Worm (Caenorhabditis elegans) whole organism, mixed stage, embryonic: ENCODE measurements around the gene W09D6.4.
A peak's percentile ranks its signal among the peaks of the same experiment; 100 is the strongest.

Source experiments
- M03D4.4 ChIP-seq: sonication (generic microtip); optimal IDR thresholded peaks from 2 replicates; lab custom pipeline; 2017; ENCODE audit warnings: mild to moderate bottlenecking, missing genetic modification characterization, missing compliant biosample characterization
- bed-3 ChIP-seq: fragments of 200-800 bp; sonication (Bioruptor generic); optimal IDR thresholded peaks from 3 replicates; lab custom pipeline; 2018; ENCODE audit warnings: mild to moderate bottlenecking, missing genetic modification characterization, moderate library complexity, missing compliant biosample characterization
- blmp-1 ChIP-seq: fragments of 150-350 bp; optimal IDR thresholded peaks from 2 replicates; lab custom pipeline; 2014; ENCODE audit warnings: missing biosample characterization, missing genetic modification characterization
- ceh-39 ChIP-seq: fragments of 150-350 bp; optimal IDR thresholded peaks from 2 replicates; lab custom pipeline; 2014; ENCODE audit warnings: missing biosample characterization, missing genetic modification characterization
- ceh-43 ChIP-seq: fragments of 200-800 bp; sonication (Bioruptor generic); optimal IDR thresholded peaks from 2 replicates; lab custom pipeline; 2018; ENCODE audit warnings: mild to moderate bottlenecking, missing genetic modification characterization, moderate library complexity, missing compliant biosample characterization
- ceh-83 ChIP-seq: fragments of 200-800 bp; sonication (Bioruptor generic); optimal IDR thresholded peaks from 2 replicates; lab custom pipeline; 2018; ENCODE audit warnings: mild to moderate bottlenecking, missing genetic modification characterization, missing compliant biosample characterization
- ces-1 ChIP-seq: fragments of 150-350 bp; optimal IDR thresholded peaks from 2 replicates; lab custom pipeline; 2014; ENCODE audit warnings: missing biosample characterization, missing genetic modification reagents, missing genetic modification characterization
- cnd-1 ChIP-seq: fragments of 200-800 bp; sonication (Bioruptor generic); optimal IDR thresholded peaks from 2 replicates; lab custom pipeline; 2018; ENCODE audit warnings: mild to moderate bottlenecking, missing genetic modification characterization, missing compliant biosample characterization
- drap-1 ChIP-seq: fragments of 200-800 bp; sonication (Bioruptor generic); optimal IDR thresholded peaks from 3 replicates; lab custom pipeline; 2018; ENCODE audit warnings: mild to moderate bottlenecking, missing genetic modification characterization, missing compliant biosample characterization
- elt-1 ChIP-seq: sonication (generic microtip); optimal IDR thresholded peaks from 2 replicates; lab custom pipeline; 2017; ENCODE audit warnings: missing genetic modification characterization, mild to moderate bottlenecking, missing compliant biosample characterization, antibody characterized with exemption, moderate library complexity, borderline replicate concordance; ENCODE audit not compliant: insufficient read depth
- elt-3 ChIP-seq: fragments of 150-350 bp; optimal IDR thresholded peaks from 2 replicates; lab custom pipeline; 2014; ENCODE audit warnings: missing biosample characterization, missing genetic modification characterization
- flh-1 ChIP-seq: fragments of 200-800 bp; sonication (Bioruptor generic); optimal IDR thresholded peaks from 2 replicates; lab custom pipeline; 2018; ENCODE audit warnings: mild to moderate bottlenecking, missing genetic modification characterization, moderate library complexity, missing compliant biosample characterization
- ham-2 ChIP-seq: fragments of 200-800 bp; sonication (Bioruptor generic); optimal IDR thresholded peaks from 2 replicates; lab custom pipeline; 2018; ENCODE audit warnings: mild to moderate bottlenecking, missing genetic modification characterization, missing compliant biosample characterization
- hlh-1 ChIP-seq: fragments of 150-350 bp; optimal IDR thresholded peaks from 2 replicates; lab custom pipeline; 2014; ENCODE audit warnings: missing biosample characterization, missing genetic modification reagents, missing genetic modification characterization
- lin-13 ChIP-seq: fragments of 150-350 bp; optimal IDR thresholded peaks from 2 replicates; lab custom pipeline; 2014; ENCODE audit warnings: missing biosample characterization, missing genetic modification characterization
- lin-32 ChIP-seq: fragments of 200-800 bp; sonication (Bioruptor generic); optimal IDR thresholded peaks from 2 replicates; lab custom pipeline; 2018; ENCODE audit warnings: mild to moderate bottlenecking, missing genetic modification characterization, missing compliant biosample characterization
- lsy-2 ChIP-seq: fragments of 150-350 bp; optimal IDR thresholded peaks from 2 replicates; lab custom pipeline; 2014; ENCODE audit warnings: missing biosample characterization, missing genetic modification characterization
- mab-5 ChIP-seq: fragments of 150-350 bp; optimal IDR thresholded peaks from 2 replicates; lab custom pipeline; 2014; ENCODE audit warnings: missing biosample characterization, missing genetic modification characterization
- mep-1 ChIP-seq: fragments of 150-350 bp; optimal IDR thresholded peaks from 2 replicates; lab custom pipeline; 2017; ENCODE audit warnings: missing biosample characterization, missing genetic modification reagents, missing genetic modification characterization, inconsistent platforms
- mls-2 ChIP-seq: sonication (generic microtip); optimal IDR thresholded peaks from 2 replicates; lab custom pipeline; 2016; ENCODE audit warnings: mild to moderate bottlenecking, missing genetic modification characterization, moderate library complexity, missing compliant biosample characterization
- nhr-12 ChIP-seq: fragments of 150-350 bp; optimal IDR thresholded peaks from 2 replicates; lab custom pipeline; 2014; ENCODE audit warnings: missing biosample characterization, missing genetic modification characterization
- nhr-2 ChIP-seq: fragments of 150-350 bp; optimal IDR thresholded peaks from 2 replicates; lab custom pipeline; 2014; ENCODE audit warnings: missing biosample characterization, missing genetic modification characterization
- nhr-237 ChIP-seq: fragments of 150-350 bp; optimal IDR thresholded peaks from 2 replicates; lab custom pipeline; 2014; ENCODE audit warnings: missing biosample characterization, missing genetic modification characterization
- nhr-28 ChIP-seq: fragments of 150-350 bp; optimal IDR thresholded peaks from 2 replicates; lab custom pipeline; 2014; ENCODE audit warnings: missing biosample characterization, missing genetic modification characterization
- nhr-76 ChIP-seq: sonication (generic microtip); optimal IDR thresholded peaks from 2 replicates; lab custom pipeline; 2017; ENCODE audit warnings: missing biosample characterization, missing genetic modification characterization
- pha-4 ChIP-seq: fragments of 150-350 bp; optimal IDR thresholded peaks from 2 replicates; lab custom pipeline; 2018; ENCODE audit warnings: missing biosample characterization, missing genetic modification reagents, missing genetic modification characterization
- sem-2 ChIP-seq: fragments of 200-800 bp; sonication (Bioruptor generic); optimal IDR thresholded peaks from 2 replicates; lab custom pipeline; 2018; ENCODE audit warnings: mild to moderate bottlenecking, missing genetic modification characterization, missing compliant biosample characterization
- snpc-4 ChIP-seq: fragments of 150-350 bp; optimal IDR thresholded peaks from 2 replicates; lab custom pipeline; 2014; ENCODE audit warnings: missing biosample characterization, missing genetic modification characterization
- sptf-1 ChIP-seq: sonication (generic microtip); optimal IDR thresholded peaks from 2 replicates; lab custom pipeline; 2017; ENCODE audit warnings: mild to moderate bottlenecking, missing genetic modification characterization, moderate library complexity, missing compliant biosample characterization
- tbx-8 ChIP-seq: fragments of 200-800 bp; sonication (Bioruptor generic); optimal IDR thresholded peaks from 2 replicates; lab custom pipeline; 2018; ENCODE audit warnings: mild to moderate bottlenecking, missing genetic modification characterization, moderate library complexity, missing compliant biosample characterization
- unc-120 ChIP-seq: sonication (generic microtip); optimal IDR thresholded peaks from 2 replicates; lab custom pipeline; 2017; ENCODE audit warnings: missing genetic modification characterization, missing compliant biosample characterization; ENCODE audit not compliant: poor library complexity, severe bottlenecking
- unc-39 ChIP-seq: fragments of 150-350 bp; optimal IDR thresholded peaks from 2 replicates; lab custom pipeline; 2014; ENCODE audit warnings: missing biosample characterization, missing genetic modification characterization
- unc-62 ChIP-seq: fragments of 150-350 bp; optimal IDR thresholded peaks from 2 replicates; lab custom pipeline; 2014; ENCODE audit warnings: missing biosample characterization, missing genetic modification reagents, missing genetic modification characterization
- zip-8 ChIP-seq: fragments of 150-350 bp; optimal IDR thresholded peaks from 2 replicates; lab custom pipeline; 2014; ENCODE audit warnings: missing biosample characterization, missing genetic modification characterization
- ztf-11 ChIP-seq: fragments of 150-350 bp; optimal IDR thresholded peaks from 2 replicates; lab custom pipeline; 2014; ENCODE audit warnings: missing biosample characterization, missing genetic modification characterization

W09D6.4 gene

DNA sequence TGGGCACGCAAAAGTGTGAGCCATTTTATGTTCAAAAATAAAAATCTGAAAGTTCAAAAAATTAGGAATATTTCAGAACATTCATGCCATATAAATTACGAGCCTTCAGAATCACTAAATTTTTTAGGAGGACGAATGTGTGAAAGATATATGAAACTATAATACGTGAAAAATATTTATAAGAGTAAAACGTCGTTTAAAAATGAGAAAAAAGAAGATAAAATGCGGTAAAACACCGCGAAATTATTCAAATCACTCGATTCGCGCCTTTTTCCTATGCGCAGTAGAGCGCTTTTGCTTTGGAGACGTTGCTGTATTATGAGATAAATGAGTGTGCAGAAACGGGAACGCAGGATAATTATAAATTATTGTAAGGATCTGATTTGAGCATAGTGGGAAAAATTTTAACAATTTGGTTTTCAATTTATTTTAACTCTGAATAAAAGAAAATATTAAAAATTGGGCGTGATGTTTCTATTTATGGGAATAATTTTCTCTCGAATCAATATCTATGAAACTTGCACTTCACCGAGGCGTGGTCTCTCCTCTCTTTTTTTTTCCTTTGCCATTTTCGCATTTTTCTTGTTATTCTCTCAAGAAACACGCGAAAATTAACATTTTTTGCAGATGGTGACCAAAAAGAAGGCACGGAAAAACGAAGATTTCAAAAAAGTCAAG is 39.8 kb downstream of the W09D6.4 start, which contains the start of the genes sup-35 and Y48A6C.4:
Gene sup-35, minus strand, starts transcription at position 51 of the 678 bp plus-strand sequence.
Gene Y48A6C.4, plus strand, starts transcription at position 628 of the 678 bp plus-strand sequence.
- peak; percentile 12 for TF ChIP-seq elt-3
- peak; percentile 46 for TF ChIP-seq lin-13
- TF ChIP-seq nhr-28 (tag; lab: Kevin White, UChicago): no peak
- TF ChIP-seq lsy-2 (tag; lab: Kevin White, UChicago): peak; percentile 38
- no peak for TF ChIP-seq unc-62
- no peak for TF ChIP-seq nhr-2 (tag; lab: Kevin White, UChicago)
- TF ChIP-seq ceh-39 (tag; lab: Kevin White, UChicago): peak; percentile 82
- peak; percentile 11 for TF ChIP-seq hlh-1 (tag; lab: Kevin White, UChicago)
- TF ChIP-seq cnd-1: peak; percentile 26
- TF ChIP-seq unc-120 (tag; lab: Kevin White, UChicago): peak; percentile 59
- TF ChIP-seq zip-8: no peak
- TF ChIP-seq mab-5 (tag; lab: Kevin White, UChicago): no peak
- peak; percentile 66 for TF ChIP-seq mls-2 (tag; lab: Kevin White, UChicago)
- no peak for TF ChIP-seq nhr-12 (tag; lab: Kevin White, UChicago)
- TF ChIP-seq ces-1 (GFP tag; lab: Kevin White, UChicago): peak; percentile 90
- TF ChIP-seq lin-32 (GFP tag; lab: Kevin White, UChicago): peak; percentile 29
- TF ChIP-seq mep-1 (tag; lab: Kevin White, UChicago): peak; percentile 89
- TF ChIP-seq ztf-11: no peak
- peak; percentile 75 for TF ChIP-seq sptf-1 (tag; lab: Kevin White, UChicago)
- TF ChIP-seq elt-1 (tag; lab: Kevin White, UChicago): no peak
- TF ChIP-seq ceh-43: peak; percentile 40
- TF ChIP-seq bed-3 (GFP tag; lab: Kevin White, UChicago): peak; percentile 39
- no peak for TF ChIP-seq sem-2 (GFP tag; lab: Kevin White, UChicago)
- TF ChIP-seq ham-2 (GFP tag; lab: Kevin White, UChicago): no peak
- peak; percentile 35 for TF ChIP-seq tbx-8
- TF ChIP-seq flh-1: no peak
- no peak for TF ChIP-seq M03D4.4 (tag; lab: Kevin White, UChicago)
- no peak for TF ChIP-seq blmp-1 (tag; lab: Kevin White, UChicago)
- TF ChIP-seq nhr-76 (tag; lab: Kevin White, UChicago): no peak
- TF ChIP-seq nhr-237 (tag; lab: Kevin White, UChicago): peak; percentile 87
- TF ChIP-seq drap-1: peak; percentile 40
- TF ChIP-seq pha-4 (tag; lab: Kevin White, UChicago): no peak
- TF ChIP-seq snpc-4 (tag; lab: Kevin White, UChicago): no peak
- no peak for TF ChIP-seq unc-39 (tag; lab: Kevin White, UChicago)
- peak; percentile 60 for TF ChIP-seq ceh-83 (GFP tag; lab: Kevin White, UChicago)

DNA sequence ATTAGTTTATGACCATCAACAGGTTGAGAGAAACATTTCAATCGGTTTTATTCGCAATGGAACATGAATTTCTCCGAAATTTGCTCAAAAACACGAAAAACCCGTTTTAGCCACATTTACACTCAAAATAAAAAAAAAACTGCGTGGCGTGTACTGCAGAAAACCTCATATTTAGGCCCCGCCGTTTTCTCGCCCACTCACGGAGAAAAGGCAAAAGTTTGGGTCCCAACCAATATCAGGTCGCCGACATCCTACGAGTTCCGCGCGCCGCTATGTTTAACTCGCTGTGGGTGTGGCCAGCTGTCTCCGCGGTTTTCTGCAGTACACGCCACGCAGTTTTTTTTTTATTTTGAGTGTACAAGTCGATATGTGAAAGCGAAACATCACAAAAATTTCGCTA is 44.3 kb downstream of the W09D6.4 start:
- no peak for TF ChIP-seq cnd-1
- TF ChIP-seq elt-3: no peak
- TF ChIP-seq unc-39 (tag; lab: Kevin White, UChicago): no peak
- TF ChIP-seq unc-120 (tag; lab: Kevin White, UChicago): no peak
- TF ChIP-seq sptf-1 (tag; lab: Kevin White, UChicago): no peak
- TF ChIP-seq lin-13: no peak
- TF ChIP-seq ceh-39 (tag; lab: Kevin White, UChicago): no peak
- no peak for TF ChIP-seq nhr-28 (tag; lab: Kevin White, UChicago)
- no peak for TF ChIP-seq nhr-2 (tag; lab: Kevin White, UChicago)
- TF ChIP-seq mls-2 (tag; lab: Kevin White, UChicago): no peak
- TF ChIP-seq nhr-237 (tag; lab: Kevin White, UChicago): no peak
- no peak for TF ChIP-seq ceh-43
- TF ChIP-seq blmp-1 (tag; lab: Kevin White, UChicago): no peak
- no peak for TF ChIP-seq nhr-76 (tag; lab: Kevin White, UChicago)

DNA sequence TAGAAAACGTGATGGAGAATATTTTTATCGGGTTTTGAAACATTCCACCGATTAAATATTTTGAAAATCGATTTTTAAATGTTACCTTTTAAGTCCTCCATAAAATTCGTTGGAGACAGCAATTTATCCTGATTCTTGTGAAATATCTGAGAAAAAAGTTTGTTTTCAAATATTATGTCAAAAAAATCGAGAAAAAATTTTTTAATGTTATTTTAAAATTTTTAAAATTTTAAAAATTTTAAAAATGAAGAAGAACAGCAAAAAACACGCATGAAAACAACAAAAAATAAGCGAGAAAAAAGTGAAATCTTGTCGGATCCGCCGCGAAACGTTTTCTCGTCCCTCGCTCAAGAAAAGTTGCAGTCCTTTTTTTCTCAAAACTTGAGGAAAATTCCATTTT is 48.0 kb downstream of the W09D6.4 start, which contains the start of gene Y48A6C.8:
Gene Y48A6C.8, minus strand, starts transcription at position 101 of the 400 bp plus-strand sequence.
- TF ChIP-seq zip-8 (no peak), ceh-39 (tag; lab: Kevin White, UChicago) (no peak), mep-1 (tag; lab: Kevin White, UChicago) (no peak), bed-3 (GFP tag; lab: Kevin White, UChicago) (no peak), unc-39 (tag; lab: Kevin White, UChicago) (no peak)
